Fruit fly (Drosophila melanogaster) whole organism, embryonic: ENCODE measurements around the gene CheB38c.

Source experiments
- Antp ChIP-seq: fragments of 200-800 bp; sonication (Bioruptor generic); optimal IDR thresholded peaks from 3 replicates; lab custom pipeline; 2016; ENCODE audit warnings: missing biosample characterization, missing genetic modification characterization
- Bteb2 ChIP-seq: fragments of 200-800 bp; sonication (Bioruptor generic); optimal IDR thresholded peaks from 2 replicates; lab custom pipeline; 2016; ENCODE audit warnings: missing biosample characterization, missing genetic modification characterization
- CG10209 ChIP-seq: fragments of 200-800 bp; sonication (Bioruptor generic); optimal IDR thresholded peaks from 3 replicates; lab custom pipeline; 2017; ENCODE audit warnings: missing biosample characterization, mild to moderate bottlenecking, missing genetic modification characterization, missing genetic modification reagents
- CG10462 ChIP-seq: fragments of 200-800 bp; sonication (Bioruptor generic); optimal IDR thresholded peaks from 2 replicates; lab custom pipeline; 2016; ENCODE audit warnings: missing biosample characterization, missing genetic modification characterization
- CG11695 ChIP-seq: fragments of 200-800 bp; sonication (Bioruptor generic); IDR thresholded peaks from 3 replicates; pipeline ENCODE4 v1.3.6; 2022; ENCODE audit warnings: missing biosample characterization, missing genetic modification characterization
- CG12155 ChIP-seq: fragments of 200-800 bp; sonication (Bioruptor generic); optimal IDR thresholded peaks from 3 replicates; lab custom pipeline; 2016; ENCODE audit warnings: missing biosample characterization, missing genetic modification characterization
- CG1529 ChIP-seq: fragments of 200-800 bp; sonication (Bioruptor generic); optimal IDR thresholded peaks from 3 replicates; lab custom pipeline; 2018; ENCODE audit warnings: missing biosample characterization, missing genetic modification characterization
- CG1647 ChIP-seq: fragments of 200-800 bp; sonication (Bioruptor generic); optimal IDR thresholded peaks from 3 replicates; lab custom pipeline; 2016; ENCODE audit warnings: missing biosample characterization, missing genetic modification characterization
- CG16815 ChIP-seq: fragments of 200-800 bp; sonication (Bioruptor generic); optimal IDR thresholded peaks from 3 replicates; lab custom pipeline; 2017; ENCODE audit warnings: missing biosample characterization, mild to moderate bottlenecking, missing genetic modification characterization
- CG18476 ChIP-seq: fragments of 200-800 bp; sonication (Bioruptor generic); optimal IDR thresholded peaks from 2 replicates; lab custom pipeline; 2016; ENCODE audit warnings: missing biosample characterization, mild to moderate bottlenecking, missing genetic modification characterization
- CG18599 ChIP-seq: fragments of 200-800 bp; sonication (Bioruptor generic); optimal IDR thresholded peaks from 3 replicates; lab custom pipeline; 2017; ENCODE audit warnings: missing biosample characterization, missing genetic modification characterization, mild to moderate bottlenecking, moderate library complexity, missing genetic modification reagents
- CG30403 ChIP-seq: fragments of 200-800 bp; sonication (Bioruptor generic); optimal IDR thresholded peaks from 3 replicates; lab custom pipeline; 2016; ENCODE audit warnings: missing biosample characterization, missing genetic modification characterization
- CG34224 ChIP-seq: fragments of 200-800 bp; sonication (Bioruptor generic); IDR thresholded peaks from 3 replicates; pipeline ENCODE4 v1.3.6; 2022; ENCODE audit warnings: missing biosample characterization, missing genetic modification characterization; ENCODE audit not compliant: partially characterized antibody
- CG3995 ChIP-seq: fragments of 200-800 bp; sonication (Bioruptor generic); optimal IDR thresholded peaks from 3 replicates; lab custom pipeline; 2016; ENCODE audit warnings: missing biosample characterization, missing genetic modification characterization
- CG42726 ChIP-seq: fragments of 200-800 bp; sonication (Bioruptor generic); IDR thresholded peaks from 2 replicates; pipeline ENCODE4 v1.3.6; 2022; ENCODE audit warnings: missing biosample characterization, missing genetic modification characterization; ENCODE audit not compliant: partially characterized antibody
- CG4424 ChIP-seq: fragments of 200-800 bp; sonication (Bioruptor generic); optimal IDR thresholded peaks from 3 replicates; lab custom pipeline; 2016; ENCODE audit warnings: missing biosample characterization, missing genetic modification characterization
- CG7745 ChIP-seq: fragments of 200-800 bp; sonication (Bioruptor generic); optimal IDR thresholded peaks from 2 replicates; lab custom pipeline; 2018; ENCODE audit warnings: missing biosample characterization, mild to moderate bottlenecking, missing genetic modification characterization, moderate library complexity
- CG7963 ChIP-seq: fragments of 200-800 bp; sonication (Bioruptor generic); IDR thresholded peaks from 3 replicates; pipeline ENCODE4 v1.3.6; 2022; ENCODE audit warnings: missing biosample characterization, missing genetic modification characterization; ENCODE audit not compliant: partially characterized antibody
- CG7987 ChIP-seq: fragments of 200-800 bp; sonication (Bioruptor generic); optimal IDR thresholded peaks from 2 replicates; lab custom pipeline; 2018; ENCODE audit warnings: missing biosample characterization, mild to moderate bottlenecking, missing genetic modification characterization, moderate library complexity
- CG8359 ChIP-seq: fragments of 200-800 bp; sonication (Bioruptor generic); optimal IDR thresholded peaks from 2 replicates; lab custom pipeline; 2017; ENCODE audit warnings: missing biosample characterization, mild to moderate bottlenecking, missing genetic modification characterization, borderline replicate concordance
- CG8478 ChIP-seq: fragments of >200 bp; optimal IDR thresholded peaks from 2 replicates; lab custom pipeline; 2018
- D19B ChIP-seq: fragments of 200-800 bp; sonication (Bioruptor generic); optimal IDR thresholded peaks from 2 replicates; lab custom pipeline; 2017; ENCODE audit warnings: missing biosample characterization, mild to moderate bottlenecking, missing genetic modification characterization
- Dip2 ChIP-seq: fragments of 200-800 bp; sonication (Bioruptor generic); IDR thresholded peaks from 2 replicates; pipeline ENCODE4 v1.3.6; 2022; ENCODE audit warnings: missing biosample characterization, missing genetic modification characterization
- Dref ChIP-seq: fragments of 200-800 bp; sonication (Bioruptor generic); IDR thresholded peaks from 2 replicates; pipeline ENCODE4 v1.3.6; 2022; ENCODE audit warnings: missing biosample characterization, missing genetic modification characterization
- Fer3 ChIP-seq: fragments of 200-800 bp; sonication (Bioruptor generic); optimal IDR thresholded peaks from 2 replicates; lab custom pipeline; 2018; ENCODE audit warnings: missing biosample characterization, mild to moderate bottlenecking, missing genetic modification characterization, moderate library complexity
- HLH4C ChIP-seq: fragments of 200-800 bp; sonication (Bioruptor generic); IDR thresholded peaks from 3 replicates; pipeline ENCODE4 v1.3.6; 2022; ENCODE audit warnings: missing biosample characterization, missing genetic modification characterization; ENCODE audit not compliant: partially characterized antibody
- HLH54F ChIP-seq: fragments of 200-800 bp; sonication (Bioruptor generic); optimal IDR thresholded peaks from 3 replicates; lab custom pipeline; 2016; ENCODE audit warnings: missing biosample characterization, missing genetic modification characterization
- Lim3 ChIP-seq: fragments of 200-800 bp; sonication (Bioruptor generic); IDR thresholded peaks from 2 replicates; pipeline ENCODE4 v1.3.6; 2022; ENCODE audit warnings: missing biosample characterization, missing genetic modification characterization
- NC2α ChIP-seq: fragments of 200-800 bp; sonication (Bioruptor generic); optimal IDR thresholded peaks from 2 replicates; lab custom pipeline; 2016; ENCODE audit warnings: missing biosample characterization, missing genetic modification characterization
- NFAT ChIP-seq: fragments of 200-800 bp; sonication (Bioruptor generic); IDR thresholded peaks from 2 replicates; pipeline ENCODE4 v1.3.6; 2022; ENCODE audit warnings: missing biosample characterization, missing genetic modification characterization
- Opbp ChIP-seq: fragments of 200-800 bp; sonication (Bioruptor generic); IDR thresholded peaks from 3 replicates; pipeline ENCODE4 v1.3.6; 2022; ENCODE audit warnings: missing biosample characterization, missing genetic modification characterization; ENCODE audit not compliant: partially characterized antibody
- Optix ChIP-seq: fragments of 200-800 bp; sonication (Bioruptor generic); IDR thresholded peaks from 3 replicates; pipeline ENCODE4 v1.3.6; 2022; ENCODE audit warnings: missing biosample characterization, missing genetic modification characterization
- Spps ChIP-seq: fragments of 200-800 bp; sonication (Bioruptor generic); optimal IDR thresholded peaks from 2 replicates; lab custom pipeline; 2018; ENCODE audit warnings: missing biosample characterization, mild to moderate bottlenecking, missing genetic modification characterization
- Sry-δ ChIP-seq: fragments of 200-800 bp; sonication (Bioruptor generic); optimal IDR thresholded peaks from 2 replicates; lab custom pipeline; 2016; ENCODE audit warnings: missing biosample characterization, missing genetic modification characterization
- Ssrp ChIP-seq: fragments of 200-800 bp; sonication (Bioruptor generic); optimal IDR thresholded peaks from 2 replicates; lab custom pipeline; 2018; ENCODE audit warnings: missing biosample characterization, mild to moderate bottlenecking, missing genetic modification characterization, moderate library complexity
- TFAM ChIP-seq: fragments of 200-800 bp; sonication (Bioruptor generic); optimal IDR thresholded peaks from 2 replicates; lab custom pipeline; 2017; ENCODE audit warnings: missing biosample characterization, missing genetic modification characterization, inconsistent platforms
- ash1 ChIP-seq: fragments of 200-800 bp; sonication (Bioruptor generic); optimal IDR thresholded peaks from 2 replicates; lab custom pipeline; 2018; ENCODE audit warnings: missing biosample characterization, mild to moderate bottlenecking, missing genetic modification characterization
- bsh ChIP-seq, 2 experiments: fragments of 200-800 bp; sonication (Bioruptor generic); optimal IDR thresholded peaks; 2 replicates each; lab custom pipeline; 2017 to 2018; ENCODE audit warnings: mild to moderate bottlenecking in 2 of 2, missing biosample characterization in 2 of 2, missing genetic modification characterization in 2 of 2, moderate library complexity in 1 of 2
- chif ChIP-seq, 2 experiments: fragments of 200-800 bp; sonication (Bioruptor generic); optimal IDR thresholded peaks; 3 replicates each; lab custom pipeline; 2016; ENCODE audit warnings: missing biosample characterization in 2 of 2, missing genetic modification characterization in 2 of 2
- dmrt99B ChIP-seq: fragments of 200-800 bp; sonication (Bioruptor generic); optimal IDR thresholded peaks from 2 replicates; lab custom pipeline; 2018; ENCODE audit warnings: missing biosample characterization, mild to moderate bottlenecking, missing genetic modification characterization, moderate library complexity
- dysf ChIP-seq: fragments of 200-800 bp; sonication (Bioruptor generic); IDR thresholded peaks from 3 replicates; pipeline ENCODE4 v1.3.6; 2022; ENCODE audit warnings: missing biosample characterization, missing genetic modification characterization
- kah ChIP-seq: fragments of 200-800 bp; sonication (Bioruptor generic); optimal IDR thresholded peaks from 2 replicates; lab custom pipeline; 2018; ENCODE audit warnings: missing biosample characterization, mild to moderate bottlenecking, missing genetic modification characterization
- knrl ChIP-seq: fragments of 200-800 bp; sonication (Bioruptor generic); IDR thresholded peaks from 3 replicates; pipeline ENCODE4 v1.3.6; 2022; ENCODE audit warnings: missing biosample characterization, missing genetic modification characterization; ENCODE audit not compliant: partially characterized antibody
- so ChIP-seq: fragments of 200-800 bp; sonication (Bioruptor generic); IDR thresholded peaks from 3 replicates; pipeline ENCODE4 v1.3.6; 2022; ENCODE audit warnings: missing biosample characterization, missing genetic modification characterization
- ttk ChIP-seq: fragments of 200-800 bp; sonication (Bioruptor generic); IDR thresholded peaks from 2 replicates; pipeline ENCODE4 v2.1.2; 2022; ENCODE audit warnings: missing biosample characterization, missing genetic modification characterization
- twi ChIP-seq: fragments of 200-800 bp; optimal IDR thresholded peaks from 2 replicates; lab custom pipeline; 2019; ENCODE audit warnings: missing biosample characterization, mild to moderate bottlenecking, missing genetic modification characterization, moderate library complexity
- tx ChIP-seq: fragments of 200-800 bp; sonication (Bioruptor generic); optimal IDR thresholded peaks from 2 replicates; lab custom pipeline; 2016; ENCODE audit warnings: missing biosample characterization, missing genetic modification characterization
- unc-4 ChIP-seq: fragments of 200-800 bp; sonication (Bioruptor generic); IDR thresholded peaks from 2 replicates; pipeline ENCODE4 v1.3.6; 2022; ENCODE audit warnings: missing biosample characterization, missing genetic modification characterization; ENCODE audit not compliant: partially characterized antibody

The CheB38c gene

DNA sequence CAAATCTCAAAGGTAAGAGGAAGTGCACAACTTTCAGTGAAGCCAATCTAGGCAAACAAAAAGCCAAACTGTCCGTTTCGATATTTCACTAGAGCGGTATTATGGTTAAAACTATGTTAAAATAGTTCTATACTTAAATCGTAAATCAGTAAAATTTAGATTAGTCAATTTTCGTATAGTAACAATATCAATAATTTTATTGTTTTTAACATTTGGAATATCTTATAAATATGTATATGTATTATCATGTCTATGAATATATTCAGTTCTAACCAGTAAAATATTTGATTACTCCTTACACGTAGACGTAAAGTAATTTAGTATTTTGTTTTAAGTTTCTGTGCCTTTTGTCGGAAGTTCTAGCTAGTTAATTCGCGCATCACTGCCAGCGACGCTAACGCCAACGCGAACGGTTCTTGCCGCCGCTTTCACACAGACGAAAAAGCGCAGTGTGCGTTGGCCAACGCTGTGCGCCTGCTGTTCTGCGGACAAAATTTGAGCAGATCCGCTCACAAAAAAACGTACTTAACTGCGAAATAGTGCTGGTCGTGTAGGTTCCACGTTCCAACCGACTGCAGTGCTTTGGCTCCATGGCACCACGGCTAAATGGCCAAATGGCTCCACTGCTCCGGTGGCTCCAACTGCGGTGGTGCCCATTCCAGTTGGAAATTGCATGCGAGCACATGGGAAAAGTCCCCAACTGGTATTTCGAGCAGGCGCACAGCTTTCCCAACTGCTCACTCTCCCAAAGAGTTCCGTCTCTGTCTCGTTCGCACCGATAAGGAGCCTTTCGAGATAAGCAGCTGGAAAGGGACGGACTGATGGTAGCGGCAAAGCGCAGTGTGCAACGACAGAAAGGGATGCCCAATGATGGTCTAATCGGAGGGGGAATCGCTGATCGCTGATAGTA is 2.8 kb upstream of the CheB38c start (continued):
- TF ChIP-seq Optix (GFP tag; lab: Robert Waterston, UW) (peak; percentile 36; the same call in 1 of the 3 replicates), CG3995 (GFP tag; lab: Kevin White, UChicago) (no peak), CG10209 (GFP tag; lab: Kevin White, UChicago) (no peak), twi (tag; lab: Kevin White, UChicago) (peak; percentile 40), CG11695 (no peak), CG18599 (peak; percentile 33), Lim3 (no peak), Ssrp (tag; lab: Kevin White, UChicago) (peak; percentile 41), Opbp (no peak), CG42726 (GFP tag; lab: Robert Waterston, UW) (no peak), unc-4 (GFP tag; lab: Robert Waterston, UW) (no peak), Dref (no peak), Bteb2 (GFP tag; lab: Kevin White, UChicago) (peak; percentile 6), dmrt99B (tag; lab: Kevin White, UChicago) (peak; percentile 33), bsh (GFP tag; optimal IDR thresholded peaks at IDR 0.05; lab: Kevin White, UChicago) (no peak), CG30403 (peak; percentile 42), CG34224 (GFP tag; lab: Robert Waterston, UW) (0 out of 3 replicates have a peak, but pooled peaks have one; percentile 9), CG7963 (peak; percentile 55; the same call in 1 of the 3 replicates), CG8478 (lab: Kevin White, UChicago) (peak; percentile 93), Dip2 (GFP tag; lab: Robert Waterston, UW) (no peak), Spps (tag; lab: Kevin White, UChicago) (no peak), CG4424 (GFP tag; lab: Kevin White, UChicago) (peak; percentile 32), NC2α (GFP tag; lab: Kevin White, UChicago) (no peak), CG12155 (no peak), CG8359 (GFP tag; lab: Kevin White, UChicago) (no peak), tx (GFP tag; lab: Kevin White, UChicago) (no peak), ttk (GFP tag; lab: Robert Waterston, UW) (0 out of 2 replicates have a peak, but pooled peaks have one; percentile 5), Fer3 (tag; lab: Kevin White, UChicago) (no peak), CG18476 (no peak), HLH4C (GFP tag; lab: Robert Waterston, UW) (peak; percentile 55; the same call in 2 of the 3 replicates), CG16815 (no peak), CG1647 (GFP tag; lab: Kevin White, UChicago) (no peak), ash1 (GFP tag; lab: Kevin White, UChicago) (no peak), CG7745 (tag; lab: Kevin White, UChicago) (peak; percentile 3), Sry-δ (GFP tag; lab: Kevin White, UChicago) (peak; percentile 12), so (peak; percentile 42; the same call in 1 of the 3 replicates), NFAT (GFP tag; lab: Robert Waterston, UW) (peak; percentile 43; the same call in 1 of the 2 replicates), chif (GFP tag; optimal IDR thresholded peaks at IDR 0.05; lab: Kevin White, UChicago) (no peak), kah (GFP tag; lab: Kevin White, UChicago) (peak; percentile 34), knrl (GFP tag; lab: Robert Waterston, UW) (peak; percentile 40; the same call in 2 of the 3 replicates), dysf (GFP tag; lab: Robert Waterston, UW) (no peak), CG7987 (peak; percentile 16), HLH54F (GFP tag; lab: Kevin White, UChicago) (no peak), TFAM (no peak), Antp (GFP tag; lab: Kevin White, UChicago) (peak; percentile 12), CG10462 (GFP tag; lab: Kevin White, UChicago) (peak; percentile 4), D19B (GFP tag; lab: Kevin White, UChicago) (peak; percentile 0), CG1529 (peak; percentile 15)
